Worm (Caenorhabditis elegans) whole organism, young adult: ENCODE results near the gene age-1.

Source experiments
- B0019.2 ChIP-seq: fragments of 200-800 bp; sonication (Bioruptor generic); conservative IDR thresholded peaks from 2 replicates; pipeline ENCODE4 v1.3.6; 2022; ENCODE audit warnings: missing genetic modification reagents, missing genetic modification characterization, missing compliant biosample characterization
- F49E8.2 ChIP-seq: sonication (generic microtip); optimal IDR thresholded peaks from 3 replicates; lab custom pipeline; 2017; ENCODE audit warnings: missing genetic modification characterization, mild to moderate bottlenecking, missing compliant biosample characterization, antibody characterized with exemption, moderate library complexity; ENCODE audit not compliant: insufficient read depth
- ama-1 ChIP-seq, 3 experiments: fragments of 150-350 bp in 1 of 3; sonication (generic microtip) in 2 of 3; optimal IDR thresholded peaks; 2 replicates each; lab custom pipeline; 2014 to 2018; ENCODE audit warnings: missing biosample characterization in 2 of 3, missing genetic modification characterization in 2 of 3, missing genetic modification reagents in 2 of 3
- cebp-2 ChIP-seq: fragments of 200-800 bp; sonication (Bioruptor generic); IDR thresholded peaks from 2 replicates; pipeline ENCODE4 v1.3.6; 2022; ENCODE audit warnings: missing genetic modification characterization, missing compliant biosample characterization
- chd-7 ChIP-seq: sonication (generic microtip); optimal IDR thresholded peaks from 2 replicates; lab custom pipeline; 2016; ENCODE audit warnings: mild to moderate bottlenecking, missing genetic modification characterization, moderate library complexity, missing compliant biosample characterization
- efl-1 ChIP-seq: fragments of 150-350 bp; optimal IDR thresholded peaks from 2 replicates; lab custom pipeline; 2014; ENCODE audit warnings: missing biosample characterization, missing genetic modification reagents, missing genetic modification characterization
- let-526 ChIP-seq: fragments of 200-800 bp; sonication (Bioruptor generic); IDR thresholded peaks from 2 replicates; pipeline ENCODE4 v1.3.6; 2022; ENCODE audit warnings: missing genetic modification reagents, missing genetic modification characterization, missing compliant biosample characterization
- mel-28 ChIP-seq: sonication (generic microtip); optimal IDR thresholded peaks from 2 replicates; lab custom pipeline; 2016; ENCODE audit warnings: borderline replicate concordance, mild to moderate bottlenecking, missing genetic modification characterization, missing compliant biosample characterization
- ztf-22 ChIP-seq: fragments of 200-800 bp; sonication (Bioruptor generic); optimal IDR thresholded peaks from 2 replicates; lab custom pipeline; 2018; ENCODE audit warnings: mild to moderate bottlenecking, missing genetic modification characterization, moderate library complexity, missing compliant biosample characterization

ce11 chrII:11542385-11542784 lies 15.5 kb upstream of the age-1 start, which contains the start of gene gtf-2E2:
- TF ChIP-seq let-526 (no peak), mel-28 (tag; lab: Kevin White, UChicago) (no peak), chd-7 (no peak), F49E8.2 (tag; lab: Kevin White, UChicago) (no peak), efl-1 (GFP tag; lab: Kevin White, UChicago) (no peak), B0019.2 (no peak), ama-1 (optimal IDR thresholded peaks at IDR 0.05; lab: Kevin White, UChicago) (no peak), ama-1 (GFP tag; optimal IDR thresholded peaks at IDR 0.05; lab: Kevin White, UChicago) (no peak), cebp-2 (no peak), ztf-22 (GFP tag; lab: Kevin White, UChicago) (no peak)
